Fruit fly (Drosophila melanogaster): ENCODE results near the gene hoe1.

hoe1 gene

DNA sequence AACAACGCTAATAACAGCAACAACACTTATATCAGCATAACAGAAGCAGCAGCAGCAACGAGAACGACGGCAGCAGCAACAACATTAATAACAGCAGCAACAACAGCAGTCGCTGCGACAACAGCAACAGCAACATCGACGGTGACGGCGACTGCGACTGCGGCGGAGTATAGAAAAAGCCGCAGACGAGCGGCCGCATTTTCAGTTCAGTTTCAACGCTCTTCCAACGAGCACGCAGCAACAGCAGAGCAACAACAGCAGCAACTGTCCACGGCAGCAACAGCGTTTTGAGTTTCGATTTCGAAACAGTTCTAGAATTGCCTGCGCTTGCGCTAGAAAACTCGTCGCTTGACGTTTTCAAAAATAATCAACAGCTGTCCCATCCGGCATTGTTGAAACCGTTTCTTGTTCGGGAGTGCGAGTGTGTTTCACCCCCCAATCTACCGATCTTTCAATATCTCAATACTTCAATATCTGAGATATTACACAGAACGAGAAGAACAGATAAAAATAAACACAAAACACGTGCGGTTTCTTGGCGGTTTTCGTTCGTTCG is 40.2 kb downstream of the hoe1 start, which contains the start of gene CG3036:
Gene CG3036, plus strand, starts transcription at position 199 of the 556 bp plus-strand sequence.
- no peak for TF ChIP-seq Sin3A (optimal IDR thresholded peaks at IDR 0.05)
- no peak for TF ChIP-seq h (optimal IDR thresholded peaks at IDR 0.05)
- no peak for TF ChIP-seq insv (optimal IDR thresholded peaks at IDR 0.05)
- TF ChIP-seq ttk (optimal IDR thresholded peaks at IDR 0.05): no peak
- no peak for TF ChIP-seq Myc (optimal IDR thresholded peaks at IDR 0.05)

DNA sequence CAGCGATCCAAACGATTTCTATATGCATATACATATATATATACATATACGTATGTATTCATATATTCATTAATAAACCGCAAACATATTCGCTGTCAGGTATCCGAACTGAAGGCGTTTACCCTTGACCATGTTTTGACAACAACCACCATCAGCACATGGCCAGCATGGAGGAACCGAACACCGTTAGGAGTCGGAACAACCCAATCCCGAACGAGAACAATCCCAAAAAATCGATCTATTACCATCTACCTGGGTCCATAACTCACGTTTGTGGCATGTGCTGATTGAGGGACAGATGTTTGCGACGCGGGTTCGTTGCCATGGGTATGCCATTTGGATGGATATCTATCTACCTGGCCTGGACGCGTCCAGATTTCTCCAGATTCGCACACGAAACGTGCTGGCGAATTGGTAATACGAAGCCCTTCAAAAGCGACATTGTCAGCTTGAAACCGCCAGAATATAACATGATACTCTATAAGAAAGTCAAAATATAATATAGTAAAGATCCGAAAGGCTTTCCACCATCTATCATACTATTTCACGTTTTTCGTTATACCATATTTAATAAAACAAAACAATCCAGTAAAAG is 42.6 kb downstream of the hoe1 start, which contains the start of gene CG15625:
Gene CG15625, plus strand, starts transcription at position 545 of the 595 bp plus-strand sequence.
- TF ChIP-seq ttk (optimal IDR thresholded peaks at IDR 0.05) (no peak), psq (optimal IDR thresholded peaks at IDR 0.05) (no peak), h (optimal IDR thresholded peaks at IDR 0.05) (no peak)

DNA sequence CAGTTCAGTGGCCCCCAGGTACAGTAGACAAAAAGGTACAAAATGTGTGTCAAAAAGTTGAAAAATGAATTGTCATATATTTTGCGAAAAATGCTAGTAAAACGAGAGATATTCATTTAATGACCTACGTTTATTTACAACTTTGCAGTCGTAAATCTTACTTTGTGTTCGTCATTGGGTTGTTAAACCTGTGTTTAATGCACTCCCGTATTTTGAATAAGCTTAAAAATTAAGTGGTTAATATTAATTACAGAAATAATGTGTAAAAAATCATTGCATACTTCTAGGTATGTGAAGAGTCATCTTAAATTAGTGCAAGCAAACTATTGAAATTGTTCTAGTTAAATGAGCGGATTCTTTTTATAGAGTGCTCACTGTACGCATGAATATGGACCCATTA is 43.6 kb downstream of the hoe1 start:
- TF ChIP-seq Myc (optimal IDR thresholded peaks at IDR 0.05) (no peak), h (optimal IDR thresholded peaks at IDR 0.05) (no peak), psq (optimal IDR thresholded peaks at IDR 0.05) (no peak), ttk (optimal IDR thresholded peaks at IDR 0.05) (no peak)

DNA sequence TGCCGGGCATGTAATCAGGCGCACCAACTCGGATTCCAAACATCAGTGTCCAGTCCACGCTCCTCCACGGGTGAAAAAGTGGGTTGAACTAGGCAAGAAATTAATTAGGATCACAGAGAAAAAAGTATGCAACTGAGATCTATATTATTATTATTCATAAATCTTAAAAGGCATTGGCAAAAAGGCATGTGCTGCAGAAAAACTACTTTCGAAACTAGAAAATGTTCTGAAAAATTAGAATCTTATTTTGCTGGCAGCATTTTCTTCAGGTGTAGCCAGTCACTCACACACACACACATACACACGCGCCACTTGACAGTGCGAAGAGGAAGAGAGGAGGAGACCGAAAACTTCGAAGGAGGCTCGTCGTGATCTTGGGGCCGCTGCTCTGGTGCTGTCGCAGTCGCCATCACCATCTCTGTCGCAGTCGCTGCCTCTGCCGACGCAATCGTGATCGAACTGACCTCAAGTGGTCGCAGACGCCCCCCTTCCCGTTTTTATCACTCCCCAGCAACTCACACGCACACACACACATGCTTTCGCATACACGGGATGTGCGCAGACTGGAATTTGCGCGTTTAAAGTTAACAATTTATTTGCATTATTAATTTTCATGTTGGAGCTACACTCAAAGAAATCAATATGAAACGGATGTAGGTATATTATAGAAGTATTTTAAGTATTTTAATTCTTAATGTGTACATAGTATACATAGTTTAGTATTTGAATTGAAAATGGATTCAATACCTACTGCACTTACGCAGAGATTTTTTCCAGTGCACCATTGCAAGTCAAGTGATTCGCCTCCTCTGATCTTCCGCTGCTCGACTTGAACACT is 44.6 kb downstream of the hoe1 start:
- TF ChIP-seq ttk (optimal IDR thresholded peaks at IDR 0.05) (no peak), Myc (optimal IDR thresholded peaks at IDR 0.05) (no peak), psq (optimal IDR thresholded peaks at IDR 0.05) (no peak), Sin3A (optimal IDR thresholded peaks at IDR 0.05) (no peak), h (optimal IDR thresholded peaks at IDR 0.05) (no peak)

DNA sequence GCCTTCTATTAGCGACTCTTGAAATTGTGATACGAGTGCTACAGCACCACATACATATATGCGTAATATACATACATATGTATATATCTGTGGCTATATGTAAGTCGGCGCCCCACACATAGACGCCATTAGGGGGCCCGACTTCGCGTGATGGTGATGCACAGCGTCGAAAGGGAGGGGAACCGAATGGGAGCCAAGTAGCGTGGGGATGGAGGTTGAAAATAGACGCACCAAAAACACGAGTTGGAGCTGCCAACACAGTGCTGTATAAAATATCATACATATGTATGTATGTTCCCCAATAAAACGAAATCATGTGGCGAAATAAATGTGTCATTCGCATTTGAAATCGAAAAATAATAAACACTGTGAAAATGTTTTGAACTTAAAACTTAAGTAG is 45.5 kb downstream of the hoe1 start:
- no peak for TF ChIP-seq insv (optimal IDR thresholded peaks at IDR 0.05)
- TF ChIP-seq h (optimal IDR thresholded peaks at IDR 0.05): no peak
- no peak for TF ChIP-seq Myc (optimal IDR thresholded peaks at IDR 0.05)
- no peak for TF ChIP-seq psq (optimal IDR thresholded peaks at IDR 0.05)

DNA sequence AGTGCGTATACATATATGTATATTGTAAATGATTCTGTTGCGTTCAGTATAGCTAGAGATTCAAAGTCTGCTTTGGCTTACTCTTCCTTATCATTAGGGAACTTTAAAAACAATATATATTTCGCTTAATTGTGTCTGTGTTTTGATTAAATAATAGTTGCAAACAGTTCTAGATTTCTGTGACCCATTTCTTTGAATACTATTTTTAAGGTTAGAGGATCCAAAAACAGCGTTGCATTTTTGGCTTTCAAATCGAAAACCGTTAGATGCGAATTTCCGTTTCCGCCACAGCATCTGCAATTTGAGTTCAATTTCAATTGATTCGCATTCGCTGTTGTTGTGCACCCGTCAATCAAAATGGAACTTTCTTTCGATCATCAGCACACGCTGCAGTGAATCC is 46.1 kb downstream of the hoe1 start:
- TF ChIP-seq insv (optimal IDR thresholded peaks at IDR 0.05) (no peak), Sin3A (optimal IDR thresholded peaks at IDR 0.05) (no peak), ttk (optimal IDR thresholded peaks at IDR 0.05) (no peak), Myc (optimal IDR thresholded peaks at IDR 0.05) (no peak), psq (optimal IDR thresholded peaks at IDR 0.05) (no peak), h (optimal IDR thresholded peaks at IDR 0.05) (no peak)

DNA sequence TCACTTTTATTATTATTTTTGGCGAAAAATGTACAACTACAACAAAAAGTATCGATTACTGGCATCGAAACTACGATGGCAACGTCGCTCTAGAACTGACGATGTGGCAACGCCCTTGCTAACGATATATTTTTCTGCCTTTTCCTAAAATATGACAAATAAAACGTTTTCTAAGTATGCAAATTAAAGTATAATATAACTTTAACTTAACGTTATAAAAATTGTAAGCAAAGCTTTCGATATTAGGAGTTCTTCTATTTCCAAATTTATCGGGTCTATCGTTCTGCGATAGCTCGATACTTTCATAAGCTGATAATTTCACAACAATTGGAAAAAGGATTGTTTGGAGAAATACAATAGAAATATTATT is 49.2 kb downstream of the hoe1 start, which contains the start of the genes Cf2 and CG3008:
Gene Cf2, minus strand, starts transcription at position 85 of the 370 bp plus-strand sequence.
Gene CG3008, plus strand, starts transcription at position 276 of the 370 bp plus-strand sequence.
- TF ChIP-seq psq (optimal IDR thresholded peaks at IDR 0.05) (no peak), ttk (optimal IDR thresholded peaks at IDR 0.05) (no peak), h (optimal IDR thresholded peaks at IDR 0.05) (no peak), Sin3A (optimal IDR thresholded peaks at IDR 0.05) (no peak), insv (optimal IDR thresholded peaks at IDR 0.05) (no peak)

DNA sequence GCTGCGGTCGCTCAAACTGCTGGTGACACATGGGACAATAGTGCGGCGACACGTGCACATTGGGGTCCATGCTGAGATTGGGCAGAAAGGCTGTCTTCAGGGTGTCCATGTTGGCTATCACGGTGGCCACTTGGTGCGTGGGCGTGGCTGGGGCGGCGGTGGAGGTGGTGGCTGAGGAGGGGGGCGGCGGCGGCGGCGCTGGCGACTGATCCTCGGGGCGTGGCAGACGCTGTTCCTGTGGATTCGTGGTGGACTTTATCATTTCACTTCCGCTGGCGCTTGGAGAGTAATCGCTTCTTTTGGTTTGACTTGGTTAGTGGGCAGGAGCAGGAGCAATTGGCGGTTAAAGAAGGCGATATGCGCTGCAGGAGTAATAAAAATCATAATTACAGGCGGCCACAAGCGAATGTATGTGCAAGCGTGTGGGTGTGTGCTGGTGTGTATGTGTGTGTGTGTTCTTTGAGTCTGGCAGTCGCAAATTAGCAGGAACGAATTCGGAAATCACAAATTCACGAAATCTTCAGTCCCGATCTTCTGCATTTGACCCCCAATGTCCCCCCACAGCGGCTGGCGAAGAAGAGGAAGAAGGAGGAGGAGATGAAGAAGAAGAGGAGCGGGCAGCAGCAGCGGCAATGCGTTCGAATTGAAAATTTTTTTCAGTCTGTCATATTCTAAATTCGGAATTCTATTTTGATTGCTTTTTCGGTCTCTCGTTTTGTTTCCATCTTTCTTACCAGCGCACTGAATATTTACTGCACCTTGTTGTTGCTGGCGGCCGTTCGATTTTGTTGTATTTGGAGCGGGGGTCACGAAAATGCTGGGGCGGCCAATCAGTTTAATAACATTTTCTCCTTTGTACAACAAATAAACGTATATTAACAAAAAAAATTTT is 49.8 kb downstream of the hoe1 start:
- TF ChIP-seq h (optimal IDR thresholded peaks at IDR 0.05) (no peak), Sin3A (optimal IDR thresholded peaks at IDR 0.05) (no peak), Myc (optimal IDR thresholded peaks at IDR 0.05) (no peak), insv (optimal IDR thresholded peaks at IDR 0.05) (no peak), ttk (optimal IDR thresholded peaks at IDR 0.05) (no peak), psq (optimal IDR thresholded peaks at IDR 0.05) (no peak)

DNA sequence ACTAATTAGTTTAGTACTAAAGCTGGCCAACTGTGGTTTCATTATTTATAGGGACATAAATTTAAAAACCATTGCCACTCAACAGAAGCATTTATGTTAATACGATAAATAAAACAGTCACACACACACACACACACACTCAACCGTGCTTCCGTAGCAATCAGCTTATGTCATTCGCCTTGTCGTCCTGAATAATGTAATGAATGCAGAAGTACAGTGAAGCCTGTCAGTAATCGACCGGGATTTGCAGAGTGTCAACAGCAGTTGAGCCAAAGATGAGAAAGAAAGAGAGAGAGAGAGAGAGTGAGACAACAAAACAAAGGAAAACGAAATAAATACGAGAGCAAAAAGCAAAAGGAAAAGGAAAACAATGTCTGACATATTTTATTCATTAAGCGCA is 63.8 kb downstream of the hoe1 start:
- TF ChIP-seq psq (optimal IDR thresholded peaks at IDR 0.05): no peak
- TF ChIP-seq ttk (optimal IDR thresholded peaks at IDR 0.05): no peak
- TF ChIP-seq h (optimal IDR thresholded peaks at IDR 0.05): no peak
- TF ChIP-seq insv (optimal IDR thresholded peaks at IDR 0.05): no peak

DNA sequence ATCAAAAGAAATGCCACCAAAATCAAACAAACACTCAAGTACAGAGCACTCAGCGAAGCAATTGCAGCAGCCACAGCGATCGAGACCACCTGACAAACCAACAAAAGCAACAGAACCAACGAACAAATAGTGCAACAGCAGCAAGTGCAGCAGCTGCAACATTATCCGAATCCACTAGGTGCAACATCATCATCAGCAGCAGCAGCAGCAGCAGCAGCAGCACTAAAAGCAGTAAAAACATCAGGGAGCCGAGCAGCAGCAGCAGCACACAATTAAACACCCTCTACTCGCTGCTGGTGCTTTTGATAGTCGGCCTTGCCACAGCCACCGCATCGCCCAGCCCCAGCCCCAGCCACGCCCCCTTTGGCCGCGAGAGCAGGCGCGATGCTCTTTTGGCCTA is 66.8 kb downstream of the hoe1 start:
- TF ChIP-seq Myc (optimal IDR thresholded peaks at IDR 0.05) (no peak), h (optimal IDR thresholded peaks at IDR 0.05) (no peak), Sin3A (optimal IDR thresholded peaks at IDR 0.05) (no peak), ttk (optimal IDR thresholded peaks at IDR 0.05) (no peak), insv (optimal IDR thresholded peaks at IDR 0.05) (no peak), psq (optimal IDR thresholded peaks at IDR 0.05) (no peak)

DNA sequence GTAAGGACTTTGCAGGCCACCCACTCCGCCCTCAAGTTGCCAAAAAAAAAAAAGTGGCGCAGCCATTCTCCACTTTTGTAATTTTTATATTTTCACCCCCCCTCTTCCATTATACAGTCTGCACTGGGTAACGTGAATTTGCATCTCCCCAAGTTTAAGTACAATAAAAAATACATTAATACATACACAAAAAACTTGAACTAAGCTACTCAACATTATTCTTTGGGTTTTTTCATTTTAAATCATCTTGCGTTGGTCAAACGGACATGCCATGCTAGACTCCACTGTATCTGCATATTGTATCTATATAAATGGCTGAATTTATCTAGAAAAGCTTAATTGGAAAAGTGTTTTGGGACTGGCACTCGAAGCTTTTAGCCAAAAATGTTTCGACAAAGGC is 70.7 kb downstream of the hoe1 start:
- TF ChIP-seq Myc (optimal IDR thresholded peaks at IDR 0.05) (no peak), insv (optimal IDR thresholded peaks at IDR 0.05) (no peak), Sin3A (optimal IDR thresholded peaks at IDR 0.05) (no peak), psq (optimal IDR thresholded peaks at IDR 0.05) (no peak), h (optimal IDR thresholded peaks at IDR 0.05) (no peak), ttk (optimal IDR thresholded peaks at IDR 0.05) (no peak)

Measured in Kc167 (cell line).